Worm (Caenorhabditis elegans) whole organism, L3 larva: ENCODE results near the gene lpl-1.

ENCODE experiments used
- R02D3.7 ChIP-seq: fragments of 150-350 bp; optimal IDR thresholded peaks from 2 replicates; lab custom pipeline; 2014; ENCODE audit warnings: missing biosample characterization, missing genetic modification characterization
- ZK546.5 ChIP-seq: sonication (generic microtip); optimal IDR thresholded peaks from 2 replicates; lab custom pipeline; 2017; ENCODE audit warnings: missing biosample characterization, missing genetic modification characterization
- aly-2 ChIP-seq: fragments of 150-350 bp; optimal IDR thresholded peaks from 2 replicates; lab custom pipeline; 2014; ENCODE audit warnings: missing biosample characterization, missing genetic modification characterization
- ama-1 ChIP-seq: fragments of 150-350 bp; optimal IDR thresholded peaks from 2 replicates; lab custom pipeline; 2018
- ceh-16 ChIP-seq: sonication (generic microtip); optimal IDR thresholded peaks from 2 replicates; lab custom pipeline; 2017; ENCODE audit warnings: missing biosample characterization, missing genetic modification characterization
- ceh-82 ChIP-seq: fragments of 150-350 bp; optimal IDR thresholded peaks from 2 replicates; lab custom pipeline; 2014; ENCODE audit warnings: missing biosample characterization, missing genetic modification characterization
- ceh-9 ChIP-seq: sonication (generic microtip); optimal IDR thresholded peaks from 2 replicates; lab custom pipeline; 2018; ENCODE audit warnings: missing biosample characterization, missing genetic modification characterization
- daf-12 ChIP-seq: fragments of 150-350 bp; optimal IDR thresholded peaks from 2 replicates; lab custom pipeline; 2014; ENCODE audit warnings: missing biosample characterization, missing genetic modification reagents, missing genetic modification characterization
- egl-27 ChIP-seq: sonication (generic microtip); optimal IDR thresholded peaks from 4 replicates; lab custom pipeline; 2017; ENCODE audit warnings: missing biosample characterization, missing genetic modification reagents, missing genetic modification characterization
- egl-5 ChIP-seq: fragments of 150-350 bp; optimal IDR thresholded peaks from 2 replicates; lab custom pipeline; 2017; ENCODE audit warnings: missing biosample characterization, missing genetic modification reagents, missing genetic modification characterization, inconsistent platforms
- elt-1 ChIP-seq: fragments of 150-350 bp; optimal IDR thresholded peaks from 2 replicates; lab custom pipeline; 2014; ENCODE audit warnings: missing biosample characterization, missing genetic modification characterization
- elt-2 ChIP-seq: sonication (generic microtip); optimal IDR thresholded peaks from 2 replicates; lab custom pipeline; 2016; ENCODE audit warnings: missing genetic modification reagents, mild to moderate bottlenecking, missing genetic modification characterization, missing compliant biosample characterization
- eor-1 ChIP-seq, 2 experiments: fragments of 150-350 bp; optimal IDR thresholded peaks; 2 replicates each; lab custom pipeline; 2014 to 2018; ENCODE audit warnings: missing biosample characterization in 2 of 2, missing genetic modification characterization in 2 of 2
- fkh-10 ChIP-seq: sonication (generic microtip); optimal IDR thresholded peaks from 2 replicates; lab custom pipeline; 2017; ENCODE audit warnings: missing biosample characterization, missing genetic modification reagents, missing genetic modification characterization
- fkh-2 ChIP-seq: fragments of 150-350 bp; optimal IDR thresholded peaks from 2 replicates; lab custom pipeline; 2014; ENCODE audit warnings: missing biosample characterization, missing genetic modification reagents, missing genetic modification characterization
- fos-1 ChIP-seq: fragments of 150-350 bp; optimal IDR thresholded peaks from 2 replicates; lab custom pipeline; 2014; ENCODE audit warnings: missing biosample characterization, missing genetic modification characterization
- hmg-11 ChIP-seq: sonication (generic microtip); optimal IDR thresholded peaks from 2 replicates; lab custom pipeline; 2016; ENCODE audit warnings: missing genetic modification characterization, missing compliant biosample characterization
- jun-1 ChIP-seq: fragments of 150-350 bp; optimal IDR thresholded peaks from 2 replicates; lab custom pipeline; 2014; ENCODE audit warnings: missing biosample characterization, missing genetic modification reagents, missing genetic modification characterization
- lin-15B ChIP-seq: fragments of 150-350 bp; optimal IDR thresholded peaks from 2 replicates; lab custom pipeline; 2014; ENCODE audit warnings: missing biosample characterization, missing genetic modification characterization
- lin-39 ChIP-seq: fragments of 150-350 bp; optimal IDR thresholded peaks from 2 replicates; lab custom pipeline; 2018; ENCODE audit warnings: missing biosample characterization, missing genetic modification reagents, missing genetic modification characterization
- lsy-12 ChIP-seq: sonication (generic microtip); optimal IDR thresholded peaks from 2 replicates; lab custom pipeline; 2016; ENCODE audit warnings: mild to moderate bottlenecking, missing genetic modification characterization, missing compliant biosample characterization
- mdl-1 ChIP-seq: fragments of 150-350 bp; optimal IDR thresholded peaks from 2 replicates; lab custom pipeline; 2014; ENCODE audit warnings: missing biosample characterization, missing genetic modification characterization
- mml-1 ChIP-seq: fragments of 150-350 bp; sonication (generic microtip); optimal IDR thresholded peaks from 3 replicates; lab custom pipeline; 2014; ENCODE audit warnings: missing biosample characterization, missing genetic modification characterization
- nfya-1 ChIP-seq: sonication (generic microtip); optimal IDR thresholded peaks from 2 replicates; lab custom pipeline; 2017; ENCODE audit warnings: missing genetic modification characterization, mild to moderate bottlenecking, missing compliant biosample characterization, antibody characterized with exemption, moderate library complexity; ENCODE audit not compliant: insufficient read depth
- nhr-12 ChIP-seq: fragments of 150-350 bp; optimal IDR thresholded peaks from 2 replicates; lab custom pipeline; 2014; ENCODE audit warnings: missing biosample characterization, missing genetic modification characterization
- nhr-23 ChIP-seq: fragments of 150-350 bp; optimal IDR thresholded peaks from 2 replicates; lab custom pipeline; 2014; ENCODE audit warnings: missing biosample characterization, missing genetic modification reagents, missing genetic modification characterization
- nhr-237 ChIP-seq: fragments of 150-350 bp; optimal IDR thresholded peaks from 2 replicates; lab custom pipeline; 2014; ENCODE audit warnings: missing biosample characterization, missing genetic modification characterization
- nhr-25 ChIP-seq: sonication (generic microtip); optimal IDR thresholded peaks from 2 replicates; lab custom pipeline; 2017; ENCODE audit warnings: missing biosample characterization, missing genetic modification characterization
- nhr-28 ChIP-seq: fragments of 150-350 bp; optimal IDR thresholded peaks from 2 replicates; lab custom pipeline; 2014; ENCODE audit warnings: missing biosample characterization, missing genetic modification characterization
- nhr-43 ChIP-seq: sonication (generic microtip); optimal IDR thresholded peaks from 2 replicates; lab custom pipeline; 2016; ENCODE audit warnings: mild to moderate bottlenecking, missing genetic modification characterization, missing compliant biosample characterization; ENCODE audit not compliant: poor library complexity, severe bottlenecking
- nhr-67 ChIP-seq: fragments of 150-350 bp; optimal IDR thresholded peaks from 2 replicates; lab custom pipeline; 2014; ENCODE audit warnings: missing biosample characterization, missing genetic modification characterization
- nhr-76 ChIP-seq: fragments of 150-350 bp; sonication (generic microtip); optimal IDR thresholded peaks from 5 replicates; lab custom pipeline; 2014; ENCODE audit warnings: missing biosample characterization, missing genetic modification characterization
- pha-4 ChIP-seq: fragments of 150-350 bp; optimal IDR thresholded peaks from 2 replicates; lab custom pipeline; 2014; ENCODE audit warnings: missing biosample characterization, missing genetic modification reagents, missing genetic modification characterization
- pqm-1 ChIP-seq: fragments of 150-350 bp; optimal IDR thresholded peaks from 2 replicates; lab custom pipeline; 2017; ENCODE audit warnings: missing biosample characterization, missing genetic modification characterization, inconsistent platforms
- sea-2 ChIP-seq: fragments of 150-350 bp; sonication (generic microtip); optimal IDR thresholded peaks from 4 replicates; lab custom pipeline; 2014; ENCODE audit warnings: missing biosample characterization, missing genetic modification reagents, missing genetic modification characterization
- skn-1 ChIP-seq: fragments of 150-350 bp; optimal IDR thresholded peaks from 2 replicates; lab custom pipeline; 2014; ENCODE audit warnings: missing biosample characterization, missing genetic modification characterization
- snpc-4 ChIP-seq: fragments of 150-350 bp; optimal IDR thresholded peaks from 2 replicates; lab custom pipeline; 2014; ENCODE audit warnings: missing biosample characterization, missing genetic modification characterization
- tbx-2 ChIP-seq: sonication (generic microtip); optimal IDR thresholded peaks from 2 replicates; lab custom pipeline; 2016; ENCODE audit warnings: mild to moderate bottlenecking, missing genetic modification characterization, missing compliant biosample characterization
- unc-62 ChIP-seq: fragments of 150-350 bp; sonication (generic microtip); optimal IDR thresholded peaks from 4 replicates; lab custom pipeline; 2014; ENCODE audit warnings: missing biosample characterization, missing genetic modification reagents, missing genetic modification characterization
- ztf-11 ChIP-seq: fragments of 150-350 bp; optimal IDR thresholded peaks from 2 replicates; lab custom pipeline; 2014; ENCODE audit warnings: missing biosample characterization, missing genetic modification characterization
- ztf-4 ChIP-seq: fragments of 150-350 bp; optimal IDR thresholded peaks from 2 replicates; lab custom pipeline; 2014; ENCODE audit warnings: missing biosample characterization, missing genetic modification characterization

Gene lpl-1

DNA sequence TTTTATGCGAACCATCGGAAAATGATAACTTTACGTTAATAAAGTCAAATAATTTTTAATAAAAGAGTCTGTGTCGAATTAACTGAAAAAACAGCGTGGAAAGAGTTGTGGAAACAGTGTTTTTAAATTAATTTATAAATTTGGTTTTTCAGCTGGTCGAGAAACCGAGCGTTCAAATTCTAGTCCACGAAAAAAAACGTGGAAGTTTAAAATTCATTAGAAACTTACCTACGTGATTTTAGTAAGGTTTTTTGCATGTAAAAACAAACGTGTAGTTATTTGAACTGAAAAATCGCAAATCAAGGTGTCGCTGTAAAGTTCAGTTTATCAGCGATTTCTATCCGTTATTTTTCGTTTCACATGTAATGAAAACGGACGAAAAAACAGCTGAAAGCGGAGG, 15.4 kb downstream of the lpl-1 start, which contains the start of gene mans-4:
TSS of gene mans-4 (minus strand) at position 101 of the 400 bp plus-strand sequence.
- TF ChIP-seq nfya-1 (tag; lab: Kevin White, UChicago): no peak
- no peak for TF ChIP-seq pqm-1 (tag; lab: Kevin White, UChicago)
- no peak for TF ChIP-seq ZK546.5 (tag; lab: Kevin White, UChicago)
- TF ChIP-seq ceh-82 (tag; lab: Kevin White, UChicago): no peak
- TF ChIP-seq elt-2: no peak
- TF ChIP-seq lsy-12: no peak
- TF ChIP-seq nhr-237 (tag; lab: Kevin White, UChicago): no peak
- TF ChIP-seq fos-1 (tag; lab: Kevin White, UChicago): no peak
- no peak for TF ChIP-seq ceh-9 (tag; lab: Kevin White, UChicago)
- TF ChIP-seq nhr-28 (tag; lab: Kevin White, UChicago): no peak
- no peak for TF ChIP-seq daf-12 (tag; lab: Kevin White, UChicago)
- no peak for TF ChIP-seq nhr-76 (tag; lab: Kevin White, UChicago)
- TF ChIP-seq lin-39 (tag; lab: Kevin White, UChicago): no peak
- no peak for TF ChIP-seq egl-5
- no peak for TF ChIP-seq ztf-11 (tag; lab: Kevin White, UChicago)
- TF ChIP-seq sea-2 (GFP tag; lab: Kevin White, UChicago): no peak
- no peak for TF ChIP-seq aly-2 (tag; lab: Kevin White, UChicago)
- TF ChIP-seq snpc-4: no peak
- no peak for TF ChIP-seq unc-62
- TF ChIP-seq ztf-4 (tag; lab: Kevin White, UChicago): no peak
- TF ChIP-seq, all 47 proteins: peak for 0

DNA sequence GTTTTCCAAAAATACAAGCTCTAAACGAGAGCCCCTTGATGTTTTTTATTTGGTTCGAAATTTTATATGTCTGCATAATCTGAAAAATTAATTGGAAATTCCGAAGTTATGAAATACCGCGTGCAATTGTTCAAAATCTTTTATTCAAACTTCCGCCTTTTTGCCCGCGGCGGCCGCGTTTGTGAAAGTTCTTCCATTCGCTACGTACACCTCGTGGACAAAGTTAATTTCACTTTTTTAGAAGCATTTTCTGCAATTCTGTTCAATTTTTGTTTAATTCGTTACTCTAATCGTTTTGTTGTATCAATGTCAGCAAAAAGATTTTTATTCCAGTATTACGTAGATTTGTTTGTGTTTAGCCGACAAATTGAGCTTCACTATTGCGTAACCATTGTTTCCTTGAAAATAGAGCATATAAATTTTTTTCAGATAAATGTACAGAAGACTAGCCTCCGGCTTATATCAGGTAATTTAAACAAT, 19.5 kb downstream of the lpl-1 start, which contains the start of gene mppb-1:
TSS of gene mppb-1 (plus strand) at position 430 of the 480 bp plus-strand sequence.
- TF ChIP-seq tbx-2 (tag; lab: Kevin White, UChicago) (no peak), fkh-2 (tag; lab: Kevin White, UChicago) (no peak), lin-15B (tag; lab: Kevin White, UChicago) (peak; percentile 72), ztf-11 (tag; lab: Kevin White, UChicago) (no peak), nhr-12 (tag; lab: Kevin White, UChicago) (no peak), elt-2 (peak; percentile 35), pqm-1 (tag; lab: Kevin White, UChicago) (peak; percentile 9), jun-1 (tag; lab: Kevin White, UChicago) (peak; percentile 29), mdl-1 (tag; lab: Kevin White, UChicago) (no peak), lsy-12 (peak; percentile 64), nfya-1 (tag; lab: Kevin White, UChicago) (peak; percentile 80), eor-1 (tag; optimal IDR thresholded peaks at IDR 0.05; lab: Kevin White, UChicago) (no peak), pha-4 (tag; lab: Kevin White, UChicago) (peak; percentile 79), lin-39 (tag; lab: Kevin White, UChicago) (peak; percentile 64), snpc-4 (peak; percentile 78), ceh-16 (tag; lab: Kevin White, UChicago) (no peak), elt-1 (no peak), ama-1 (lab: Kevin White, UChicago) (no peak), fkh-10 (GFP tag; lab: Kevin White, UChicago) (peak; percentile 71), mml-1 (tag; lab: Kevin White, UChicago) (no peak), egl-27 (tag; lab: Kevin White, UChicago) (no peak), nhr-67 (tag; lab: Kevin White, UChicago) (no peak), nhr-25 (tag; lab: Kevin White, UChicago) (peak; percentile 80), ztf-4 (tag; lab: Kevin White, UChicago) (no peak), hmg-11 (peak; percentile 42), R02D3.7 (tag; lab: Kevin White, UChicago) (peak; percentile 54), nhr-23 (tag; lab: Kevin White, UChicago) (peak; percentile 86), egl-5 (no peak), nhr-43 (tag; lab: Kevin White, UChicago) (peak; percentile 96)

DNA sequence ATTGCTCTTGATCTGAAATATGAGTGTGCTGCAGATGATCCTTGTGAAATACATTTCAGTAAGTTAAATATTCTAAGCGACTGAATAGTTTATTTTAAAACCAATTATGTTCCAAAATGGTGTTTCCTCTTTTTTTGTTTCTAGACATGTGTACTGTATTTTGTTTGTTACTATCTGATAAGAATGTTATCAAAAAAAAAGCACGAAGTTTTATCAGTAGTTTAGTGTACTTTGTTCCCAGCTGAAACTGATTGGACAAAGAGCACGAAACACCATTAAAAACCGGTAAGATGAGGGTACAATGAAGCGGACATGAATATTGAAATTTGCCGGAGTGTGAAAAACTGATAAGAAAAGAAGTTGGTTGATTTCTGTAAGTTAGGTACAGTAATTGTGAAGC, 23.6 kb downstream of the lpl-1 start:
- peak; percentile 84 for TF ChIP-seq pqm-1 (tag; lab: Kevin White, UChicago)
- peak; percentile 82 for TF ChIP-seq elt-2
- TF ChIP-seq pha-4 (tag; lab: Kevin White, UChicago): peak; percentile 30
- no peak for TF ChIP-seq skn-1
- TF ChIP-seq, all 47 proteins: peak for 3
